Worm (Caenorhabditis elegans) whole organism, L3 larva: ENCODE data around the gene F26F4.12.

ENCODE experiments used
- ama-1 ChIP-seq: fragments of 150-350 bp; optimal IDR thresholded peaks from 2 replicates; lab custom pipeline; 2018
- unc-39 ChIP-seq: sonication (generic microtip); optimal IDR thresholded peaks from 4 replicates; lab custom pipeline; 2017; ENCODE audit warnings: missing biosample characterization, missing genetic modification characterization

DNA sequence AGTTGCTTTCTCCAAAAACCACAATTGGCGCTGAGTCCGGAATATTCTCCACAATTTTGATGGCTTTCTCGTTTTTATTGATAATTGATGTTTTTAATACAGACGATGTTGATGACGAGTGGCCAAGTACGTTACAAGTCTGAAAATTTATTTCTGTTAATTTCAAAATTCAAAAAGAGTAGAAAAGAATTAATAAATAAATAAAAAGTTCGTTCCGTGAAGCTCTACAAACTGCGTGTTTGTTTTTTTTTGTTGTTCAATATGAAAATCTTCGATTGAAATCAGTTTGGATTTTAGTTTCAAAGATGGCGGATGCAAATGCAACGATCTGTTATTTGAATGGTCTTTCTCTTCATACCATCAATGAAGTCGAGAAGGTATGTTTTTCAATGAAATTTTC lies 1.1 kb upstream of the F26F4.12 start, which contains the start of gene F26F4.2:
- TF ChIP-seq unc-39 (tag; lab: Kevin White, UChicago): no peak
- no peak for TF ChIP-seq ama-1 (lab: Kevin White, UChicago)
